Fruit fly (Drosophila melanogaster): ENCODE measurements around the gene Jon25Biii.

Gene Jon25Biii

dm6 chr2L:4945300-4945699, 5.3 kb downstream of the Jon25Biii start, which contains the start of the genes mRpL24 and betaggt-I (continued):
- TF ChIP-seq H15 (GFP tag; IDR thresholded peaks at IDR 0.05) (peak; percentile 96), CG7987 (GFP tag; optimal IDR thresholded peaks at IDR 0.05) (peak; percentile 91), hbn (GFP tag; IDR thresholded peaks at IDR 0.05; ENCODE audit: partially characterized antibody) (no peak), CG14014 (GFP tag; IDR thresholded peaks at IDR 0.05) (peak; percentile 96), gsb (GFP tag; IDR thresholded peaks at IDR 0.05) (peak; percentile 92), cas (GFP tag; IDR thresholded peaks at IDR 0.05) (peak; percentile 89), ranshi (GFP tag; IDR thresholded peaks at IDR 0.05) (peak; percentile 97), ssp (GFP tag; IDR thresholded peaks at IDR 0.05) (peak; percentile 88), lmd (GFP tag; IDR thresholded peaks at IDR 0.05) (peak; percentile 95), ems (GFP tag; optimal IDR thresholded peaks at IDR 0.05) (peak; percentile 57), CG10431 (GFP tag; optimal IDR thresholded peaks at IDR 0.05) (peak; percentile 76), caup (GFP tag; optimal IDR thresholded peaks at IDR 0.05; ENCODE audit: severe bottlenecking) (peak; percentile 93), CG2875 (GFP tag; optimal IDR thresholded peaks at IDR 0.05) (peak; percentile 80), CG17568 (GFP tag; optimal IDR thresholded peaks at IDR 0.05) (no peak), NK7.1 (GFP tag; optimal IDR thresholded peaks at IDR 0.05) (peak; percentile 35), gfzf (GFP tag; optimal IDR thresholded peaks at IDR 0.05) (no peak), az2 (GFP tag; optimal IDR thresholded peaks at IDR 0.05) (peak; percentile 94), tap (tag; optimal IDR thresholded peaks at IDR 0.05) (peak; percentile 95), CG11398 (GFP tag; optimal IDR thresholded peaks at IDR 0.05) (peak; percentile 28), Camta (GFP tag; optimal IDR thresholded peaks at IDR 0.05) (peak; percentile 68), lola (GFP tag; optimal IDR thresholded peaks at IDR 0.05) (peak in 1 of 3 experiments; percentile 96), zen2 (GFP tag; IDR thresholded peaks at IDR 0.05; ENCODE audit: partially characterized antibody) (no peak), ERR (GFP tag; optimal IDR thresholded peaks at IDR 0.05) (peak; percentile 59), zfh2 (GFP tag; optimal IDR thresholded peaks at IDR 0.05) (peak; percentile 87), mirr (GFP tag; optimal IDR thresholded peaks at IDR 0.05) (peak; percentile 72), CG16779 (GFP tag; IDR thresholded peaks at IDR 0.05) (peak; percentile 86), CG30020 (tag; optimal IDR thresholded peaks at IDR 0.05) (peak; percentile 85), Pdp1 (GFP tag; optimal IDR thresholded peaks at IDR 0.05) (peak; percentile 72 to 88), CG7839 (tag; optimal IDR thresholded peaks at IDR 0.05) (peak; percentile 97), Spps (tag; optimal IDR thresholded peaks at IDR 0.05) (peak; percentile 94), CG12219 (GFP tag; optimal IDR thresholded peaks at IDR 0.05) (peak; percentile 88), Max (GFP tag; optimal IDR thresholded peaks at IDR 0.05) (peak; percentile 94), CG2116 (GFP tag; optimal IDR thresholded peaks at IDR 0.05) (peak; percentile 85), Rx (GFP tag; IDR thresholded peaks at IDR 0.05) (peak; percentile 97), abd-A (tag; optimal IDR thresholded peaks at IDR 0.05) (no peak), her (GFP tag; optimal IDR thresholded peaks at IDR 0.05) (peak; percentile 40), Sox100B (GFP tag; optimal IDR thresholded peaks at IDR 0.05) (peak; percentile 93), CG10147 (GFP tag; optimal IDR thresholded peaks at IDR 0.05) (peak; percentile 96), rib (GFP tag; IDR thresholded peaks at IDR 0.05) (peak; percentile 92), cato (GFP tag; optimal IDR thresholded peaks at IDR 0.05; ENCODE audit: borderline replicate concordance) (peak; percentile 89), ase (GFP tag; IDR thresholded peaks at IDR 0.05) (peak; percentile 97), Abd-B (GFP tag; optimal IDR thresholded peaks at IDR 0.05) (peak; percentile 96), bsh (GFP tag; optimal IDR thresholded peaks at IDR 0.05) (peak in 1 of 2 experiments; percentile 98), nerfin-1 (tag; optimal IDR thresholded peaks at IDR 0.05) (peak; percentile 95), CG8359 (GFP tag; optimal IDR thresholded peaks at IDR 0.05; ENCODE audit: borderline replicate concordance) (peak; percentile 77), CG9797 (GFP tag; optimal IDR thresholded peaks at IDR 0.05) (peak; percentile 31), CG11093 (GFP tag; IDR thresholded peaks at IDR 0.05) (peak; percentile 94), CG11456 (GFP tag; IDR thresholded peaks at IDR 0.05) (peak; percentile 94), sr (GFP tag; IDR thresholded peaks at IDR 0.05) (peak; percentile 75), usp (GFP tag; optimal IDR thresholded peaks at IDR 0.05) (no peak)
